Fruit fly (Drosophila melanogaster): Measurements from ENCODE around the gene CG33772.

- no peak for TF ChIP-seq CG32006 (GFP tag; optimal IDR thresholded peaks at IDR 0.05)
- TF ChIP-seq CG16779 (tag; optimal IDR thresholded peaks at IDR 0.05) = no peak
- TF ChIP-seq CG11294 (GFP tag; IDR thresholded peaks at IDR 0.05) = no peak
- TF ChIP-seq CG6276 (GFP tag; optimal IDR thresholded peaks at IDR 0.05) = no peak
These were observed 17.8 kb upstream of the CG33772 start for dm6 chr3L:22670174-22670573.

Data from whole organism, prepupa.